Worm (Caenorhabditis elegans) whole organism, L3 larva: ENCODE data around the gene secs-1.

Experiments used
- R02D3.7 ChIP-seq: fragments of 150-350 bp; optimal IDR thresholded peaks from 2 replicates; lab custom pipeline; 2014; ENCODE audit warnings: missing biosample characterization, missing genetic modification characterization
- ZK546.5 ChIP-seq: sonication (generic microtip); optimal IDR thresholded peaks from 2 replicates; lab custom pipeline; 2017; ENCODE audit warnings: missing biosample characterization, missing genetic modification characterization
- ama-1 ChIP-seq: fragments of 150-350 bp; optimal IDR thresholded peaks from 2 replicates; lab custom pipeline; 2018
- ceh-9 ChIP-seq: sonication (generic microtip); optimal IDR thresholded peaks from 2 replicates; lab custom pipeline; 2018; ENCODE audit warnings: missing biosample characterization, missing genetic modification characterization
- egl-27 ChIP-seq: sonication (generic microtip); optimal IDR thresholded peaks from 4 replicates; lab custom pipeline; 2017; ENCODE audit warnings: missing biosample characterization, missing genetic modification reagents, missing genetic modification characterization
- elt-1 ChIP-seq: fragments of 150-350 bp; optimal IDR thresholded peaks from 2 replicates; lab custom pipeline; 2014; ENCODE audit warnings: missing biosample characterization, missing genetic modification characterization
- nhr-237 ChIP-seq: fragments of 150-350 bp; optimal IDR thresholded peaks from 2 replicates; lab custom pipeline; 2014; ENCODE audit warnings: missing biosample characterization, missing genetic modification characterization
- pha-4 ChIP-seq: fragments of 150-350 bp; optimal IDR thresholded peaks from 2 replicates; lab custom pipeline; 2014; ENCODE audit warnings: missing biosample characterization, missing genetic modification reagents, missing genetic modification characterization
- sea-2 ChIP-seq: fragments of 150-350 bp; sonication (generic microtip); optimal IDR thresholded peaks from 4 replicates; lab custom pipeline; 2014; ENCODE audit warnings: missing biosample characterization, missing genetic modification reagents, missing genetic modification characterization
- skn-1 ChIP-seq: fragments of 150-350 bp; optimal IDR thresholded peaks from 2 replicates; lab custom pipeline; 2014; ENCODE audit warnings: missing biosample characterization, missing genetic modification characterization
- unc-62 ChIP-seq: fragments of 150-350 bp; sonication (generic microtip); optimal IDR thresholded peaks from 4 replicates; lab custom pipeline; 2014; ENCODE audit warnings: missing biosample characterization, missing genetic modification reagents, missing genetic modification characterization
- ztf-11 ChIP-seq: fragments of 150-350 bp; optimal IDR thresholded peaks from 2 replicates; lab custom pipeline; 2014; ENCODE audit warnings: missing biosample characterization, missing genetic modification characterization

DNA sequence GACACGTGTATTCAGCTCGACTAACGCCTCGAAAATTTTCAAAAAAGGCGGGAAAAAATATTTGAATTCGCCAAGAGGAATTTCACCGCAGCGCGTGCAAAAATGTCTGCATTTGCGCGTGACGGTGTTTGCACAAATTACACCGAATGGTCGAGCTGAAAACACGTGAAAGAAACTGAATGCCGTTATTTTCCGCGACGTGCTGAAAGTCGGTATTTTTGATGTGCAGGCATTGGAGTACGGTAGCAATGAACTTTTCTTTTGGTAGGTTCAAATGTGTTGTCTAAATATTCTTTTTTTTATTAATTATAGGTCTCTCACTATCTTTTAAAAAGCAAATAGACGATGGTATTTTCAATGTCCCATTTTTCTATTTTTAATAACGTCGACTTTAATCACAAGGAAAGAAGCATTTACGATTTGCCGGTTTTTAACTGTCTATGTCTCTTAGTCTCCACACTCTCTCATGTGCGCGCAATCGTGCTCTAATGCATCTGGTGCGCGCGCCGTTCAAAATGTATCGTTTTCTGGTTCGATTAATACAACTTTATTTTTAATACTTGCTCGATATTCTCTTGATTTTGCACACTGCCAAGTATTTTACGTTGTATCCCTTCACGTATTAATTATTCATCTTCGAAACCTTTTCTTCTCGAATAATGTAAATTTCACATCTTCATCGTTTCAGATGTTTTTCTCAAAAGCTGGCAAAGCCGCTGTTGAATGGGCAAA, 9.3 kb upstream of the secs-1 start, which contains the start of the genes C29A12.1 and lig-1:
- no peak for TF ChIP-seq sea-2 (GFP tag; lab: Kevin White, UChicago)
- no peak for TF ChIP-seq ztf-11 (tag; lab: Kevin White, UChicago)
- no peak for TF ChIP-seq egl-27 (tag; lab: Kevin White, UChicago)
- TF ChIP-seq pha-4: no peak
- no peak for TF ChIP-seq ZK546.5 (tag; lab: Kevin White, UChicago)
- no peak for TF ChIP-seq ceh-9 (tag; lab: Kevin White, UChicago)
- no peak for TF ChIP-seq nhr-237 (tag; lab: Kevin White, UChicago)
- TF ChIP-seq ama-1: no peak
- TF ChIP-seq unc-62: no peak
- no peak for TF ChIP-seq skn-1 (tag; lab: Kevin White, UChicago)
- TF ChIP-seq R02D3.7 (tag; lab: Kevin White, UChicago): no peak
- no peak for TF ChIP-seq elt-1 (tag; lab: Kevin White, UChicago)
